Fruit fly (Drosophila melanogaster) whole organism, prepupa: ENCODE results near the gene CG18269.

Experiments used
- Blimp-1 ChIP-seq: fragments of 200-800 bp; sonication (Bioruptor generic); optimal IDR thresholded peaks from 3 replicates; lab custom pipeline; 2017; ENCODE audit warnings: missing biosample characterization, missing genetic modification characterization, mild to moderate bottlenecking, moderate library complexity, missing genetic modification reagents
- CG10631 ChIP-seq: fragments of 200-800 bp; sonication (Bioruptor generic); optimal IDR thresholded peaks from 2 replicates; lab custom pipeline; 2016; ENCODE audit warnings: missing biosample characterization, missing genetic modification characterization
- CG11294 ChIP-seq: fragments of 200-800 bp; sonication (Bioruptor generic); IDR thresholded peaks from 2 replicates; pipeline ENCODE4 v1.3.6; 2022; ENCODE audit warnings: missing biosample characterization, missing genetic modification characterization
- CG11762 ChIP-seq: fragments of 200-800 bp; sonication (Bioruptor generic); optimal IDR thresholded peaks from 3 replicates; lab custom pipeline; 2016; ENCODE audit warnings: missing biosample characterization, missing genetic modification characterization; ENCODE audit not compliant: insufficient read depth
- CG11902 ChIP-seq: fragments of 200-800 bp; sonication (Bioruptor generic); optimal IDR thresholded peaks from 3 replicates; lab custom pipeline; 2016; ENCODE audit warnings: missing biosample characterization, missing genetic modification characterization
- CG1621 ChIP-seq: fragments of 200-800 bp; sonication (Bioruptor generic); optimal IDR thresholded peaks from 3 replicates; lab custom pipeline; 2018; ENCODE audit warnings: missing biosample characterization, mild to moderate bottlenecking, missing genetic modification characterization
- CG16779 ChIP-seq: fragments of 200-800 bp; sonication (Bioruptor generic); optimal IDR thresholded peaks from 3 replicates; lab custom pipeline; 2017; ENCODE audit warnings: missing biosample characterization, mild to moderate bottlenecking, missing genetic modification characterization
- CG3032 ChIP-seq: fragments of 200-800 bp; optimal IDR thresholded peaks from 2 replicates; lab custom pipeline; 2019; ENCODE audit warnings: missing biosample characterization, mild to moderate bottlenecking, missing genetic modification characterization, moderate library complexity
- CG31627 ChIP-seq: fragments of 200-800 bp; sonication (Bioruptor generic); optimal IDR thresholded peaks from 3 replicates; lab custom pipeline; 2016; ENCODE audit warnings: missing biosample characterization, missing genetic modification characterization
- CG4318 ChIP-seq: fragments of 200-800 bp; sonication (Bioruptor generic); optimal IDR thresholded peaks from 3 replicates; lab custom pipeline; 2017; ENCODE audit warnings: missing biosample characterization, mild to moderate bottlenecking, missing genetic modification characterization
- CG6163 ChIP-seq: fragments of 200-800 bp; sonication (Bioruptor generic); IDR thresholded peaks from 3 replicates; pipeline ENCODE4 v1.3.6; 2022; ENCODE audit warnings: missing biosample characterization, missing genetic modification characterization
- CG6276 ChIP-seq: fragments of 200-800 bp; sonication (Bioruptor generic); optimal IDR thresholded peaks from 2 replicates; lab custom pipeline; 2017; ENCODE audit warnings: missing biosample characterization, mild to moderate bottlenecking, missing genetic modification characterization
- CG6792 ChIP-seq: fragments of 200-800 bp; sonication (Bioruptor generic); optimal IDR thresholded peaks from 3 replicates; lab custom pipeline; 2016; ENCODE audit warnings: missing biosample characterization, missing genetic modification characterization
- CG6808 ChIP-seq: fragments of 200-800 bp; sonication (Bioruptor generic); optimal IDR thresholded peaks from 3 replicates; lab custom pipeline; 2017; ENCODE audit warnings: missing biosample characterization, missing genetic modification characterization, mild to moderate bottlenecking, moderate library complexity, missing genetic modification reagents
- CG6854 ChIP-seq: fragments of 200-800 bp; sonication (Bioruptor generic); optimal IDR thresholded peaks from 2 replicates; lab custom pipeline; 2017; ENCODE audit warnings: missing biosample characterization, mild to moderate bottlenecking, missing genetic modification characterization
- CG9139 ChIP-seq: fragments of 200-800 bp; sonication (Bioruptor generic); optimal IDR thresholded peaks from 3 replicates; lab custom pipeline; 2017; ENCODE audit warnings: missing biosample characterization, mild to moderate bottlenecking, missing genetic modification characterization
- Eip75B ChIP-seq: fragments of 200-800 bp; sonication (Bioruptor generic); optimal IDR thresholded peaks from 3 replicates; lab custom pipeline; 2016; ENCODE audit warnings: missing biosample characterization, missing genetic modification characterization
- Eip78C ChIP-seq: fragments of 200-800 bp; sonication (Bioruptor generic); peaks from one replicate; lab custom pipeline; 2016; ENCODE audit warnings: missing biosample characterization, missing genetic modification characterization
- Eip93F ChIP-seq: fragments of 200-800 bp; sonication (Bioruptor generic); optimal IDR thresholded peaks from 2 replicates; lab custom pipeline; 2016; ENCODE audit warnings: missing biosample characterization, mild to moderate bottlenecking, missing genetic modification characterization
- Ets21C ChIP-seq: fragments of 200-800 bp; sonication (Bioruptor generic); optimal IDR thresholded peaks from 3 replicates; lab custom pipeline; 2016; ENCODE audit warnings: missing biosample characterization, missing genetic modification characterization
- Ets96B ChIP-seq: fragments of 200-800 bp; optimal IDR thresholded peaks from 2 replicates; lab custom pipeline; 2019; ENCODE audit warnings: missing biosample characterization, mild to moderate bottlenecking, missing genetic modification characterization, moderate library complexity
- Hr38 ChIP-seq: sonication (Bioruptor generic); optimal IDR thresholded peaks from 2 replicates; lab custom pipeline; 2016; ENCODE audit warnings: missing biosample characterization, missing genetic modification characterization
- Hr39 ChIP-seq: fragments of 200-800 bp; sonication (Bioruptor generic); optimal IDR thresholded peaks from 2 replicates; lab custom pipeline; 2016; ENCODE audit warnings: missing biosample characterization, missing genetic modification characterization
- Hr4 ChIP-seq: fragments of 200-800 bp; sonication (Bioruptor generic); optimal IDR thresholded peaks from 3 replicates; lab custom pipeline; 2016; ENCODE audit warnings: missing biosample characterization, missing genetic modification characterization
- Met ChIP-seq: fragments of 200-800 bp; sonication (Bioruptor generic); optimal IDR thresholded peaks from 3 replicates; lab custom pipeline; 2016; ENCODE audit warnings: missing biosample characterization, missing genetic modification characterization
- OdsH ChIP-seq: fragments of 200-800 bp; sonication (Bioruptor generic); optimal IDR thresholded peaks from 3 replicates; lab custom pipeline; 2016; ENCODE audit warnings: missing biosample characterization, missing genetic modification characterization
- Smox ChIP-seq: fragments of 200-800 bp; sonication (Bioruptor generic); optimal IDR thresholded peaks from 3 replicates; lab custom pipeline; 2016; ENCODE audit warnings: missing biosample characterization, missing genetic modification characterization
- Sox102F ChIP-seq: fragments of 200-800 bp; sonication (Bioruptor generic); optimal IDR thresholded peaks from 2 replicates; lab custom pipeline; 2016; ENCODE audit warnings: missing biosample characterization, mild to moderate bottlenecking, missing genetic modification characterization
- achi ChIP-seq: fragments of 200-800 bp; sonication (Bioruptor generic); optimal IDR thresholded peaks from 3 replicates; lab custom pipeline; 2016; ENCODE audit warnings: missing biosample characterization, missing genetic modification characterization
- cyc ChIP-seq: fragments of 200-800 bp; sonication (Bioruptor generic); optimal IDR thresholded peaks from 3 replicates; lab custom pipeline; 2016; ENCODE audit warnings: missing biosample characterization, missing genetic modification characterization
- dac ChIP-seq: fragments of 200-800 bp; sonication (Bioruptor generic); optimal IDR thresholded peaks from 2 replicates; lab custom pipeline; 2017; ENCODE audit warnings: missing biosample characterization, mild to moderate bottlenecking, missing genetic modification characterization
- dsx ChIP-seq: fragments of 200-800 bp; optimal IDR thresholded peaks from 3 replicates; lab custom pipeline; 2019; ENCODE audit warnings: missing biosample characterization, mild to moderate bottlenecking, missing genetic modification characterization, moderate library complexity; ENCODE audit not compliant: poor library complexity, severe bottlenecking
- eg ChIP-seq: fragments of 200-800 bp; sonication (Bioruptor generic); IDR thresholded peaks from 3 replicates; pipeline ENCODE4 v1.3.6; 2022; ENCODE audit warnings: missing biosample characterization, missing genetic modification characterization
- esn ChIP-seq: fragments of 200-800 bp; sonication (Bioruptor generic); optimal IDR thresholded peaks from 2 replicates; lab custom pipeline; 2016; ENCODE audit warnings: missing biosample characterization, mild to moderate bottlenecking, missing genetic modification characterization, moderate library complexity
- fd59A ChIP-seq: fragments of 200-800 bp; sonication (Bioruptor generic); optimal IDR thresholded peaks from 2 replicates; lab custom pipeline; 2017; ENCODE audit warnings: missing biosample characterization, mild to moderate bottlenecking, missing genetic modification characterization, missing genetic modification reagents
- fd85E ChIP-seq: fragments of 200-800 bp; sonication (Bioruptor generic); optimal IDR thresholded peaks from 3 replicates; lab custom pipeline; 2016; ENCODE audit warnings: missing biosample characterization, missing genetic modification characterization
- lz ChIP-seq: fragments of 200-800 bp; sonication (Bioruptor generic); optimal IDR thresholded peaks from 3 replicates; lab custom pipeline; 2016; ENCODE audit warnings: missing biosample characterization, missing genetic modification characterization
- pdm3 ChIP-seq: fragments of 200-800 bp; sonication (Bioruptor generic); optimal IDR thresholded peaks from 3 replicates; lab custom pipeline; 2016; ENCODE audit warnings: missing biosample characterization, missing genetic modification characterization
- salr ChIP-seq, 2 experiments: fragments of 200-800 bp; sonication (Bioruptor generic); optimal IDR thresholded peaks; 3 replicates each; lab custom pipeline; 2016 to 2018; ENCODE audit warnings: missing biosample characterization in 2 of 2, missing genetic modification characterization in 2 of 2, mild to moderate bottlenecking in 1 of 2
- spab ChIP-seq: fragments of 200-800 bp; sonication (Bioruptor generic); optimal IDR thresholded peaks from 2 replicates; lab custom pipeline; 2017; ENCODE audit warnings: missing biosample characterization, mild to moderate bottlenecking, missing genetic modification characterization, missing genetic modification reagents
- ss ChIP-seq, 2 experiments: fragments of 200-800 bp; sonication (Bioruptor generic); optimal IDR thresholded peaks; 2 replicates in 1 of 2; 3 replicates in 1 of 2; lab custom pipeline; 2017 to 2018; ENCODE audit warnings: mild to moderate bottlenecking in 2 of 2, missing biosample characterization in 2 of 2, missing genetic modification characterization in 2 of 2, moderate library complexity in 1 of 2
- svp ChIP-seq: fragments of 200-800 bp; sonication (Bioruptor generic); peaks from one replicate; lab custom pipeline; 2016; ENCODE audit warnings: missing biosample characterization, missing genetic modification characterization
- topi ChIP-seq: fragments of 200-800 bp; sonication (Bioruptor generic); optimal IDR thresholded peaks from 3 replicates; lab custom pipeline; 2016; ENCODE audit warnings: missing biosample characterization, missing genetic modification characterization
- vri ChIP-seq: fragments of 200-800 bp; sonication (Bioruptor generic); optimal IDR thresholded peaks from 3 replicates; lab custom pipeline; 2016; ENCODE audit warnings: missing biosample characterization, mild to moderate bottlenecking, missing genetic modification characterization

The CG18269 gene

dm6 chr2L:5551538-5551937 lies at the start of gene CG18269:
Gene CG18269, plus strand, starts transcription at chr2L:5551838.
- TF ChIP-seq CG3032 (tag; lab: Kevin White, UChicago) (no peak), cyc (no peak), CG1621 (tag; lab: Kevin White, UChicago) (no peak), achi (no peak), CG6808 (GFP tag; lab: Kevin White, UChicago) (no peak), fd85E (no peak), fd59A (GFP tag; lab: Kevin White, UChicago) (no peak), OdsH (no peak), CG6792 (GFP tag; lab: Kevin White, UChicago) (no peak), Blimp-1 (GFP tag; lab: Kevin White, UChicago) (no peak), Eip78C (no peak), dsx (no peak), Met (GFP tag; lab: Kevin White, UChicago) (no peak), ss (GFP tag; optimal IDR thresholded peaks at IDR 0.05; lab: Kevin White, UChicago) (no peak)

dm6 chr2L:5502868-5503267 lies 48.8 kb upstream of the CG18269 start:
- no peak for TF ChIP-seq Hr4 (GFP tag; lab: Kevin White, UChicago)
- TF ChIP-seq CG11294: no peak
- no peak for TF ChIP-seq CG16779 (tag; lab: Kevin White, UChicago)
- no peak for TF ChIP-seq Eip75B (GFP tag; lab: Kevin White, UChicago)
- TF ChIP-seq dsx: no peak
- no peak for TF ChIP-seq cyc
- no peak for TF ChIP-seq salr (GFP tag; optimal IDR thresholded peaks at IDR 0.05; lab: Kevin White, UChicago)

DNA sequence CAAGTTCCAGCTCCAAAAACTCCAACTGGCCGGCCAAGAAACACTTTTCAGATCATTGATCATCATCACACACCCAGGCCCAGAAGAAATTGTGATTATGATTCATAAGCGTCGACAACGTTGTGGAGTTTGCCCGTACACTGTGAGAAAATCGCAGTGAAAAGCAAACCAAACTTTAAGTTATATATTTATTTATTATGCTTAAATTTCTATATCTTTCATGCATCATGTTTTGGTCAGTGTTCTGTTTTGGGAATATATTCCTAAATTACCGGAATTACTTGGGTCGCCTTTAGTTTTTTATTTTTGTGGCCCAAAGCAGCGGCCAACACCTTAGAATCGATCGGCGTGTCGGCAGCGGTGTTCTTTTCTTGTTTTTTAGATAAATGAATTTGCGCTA lies 46.5 kb upstream of the CG18269 start:
- TF ChIP-seq Sox102F (GFP tag; lab: Kevin White, UChicago) (peak; percentile 44), Eip78C (peak; percentile 51), OdsH (peak; percentile 33), CG6163 (GFP tag; lab: Robert Waterston, UW) (no peak), CG6854 (no peak), CG11762 (GFP tag; lab: Kevin White, UChicago) (no peak), ss (GFP tag; optimal IDR thresholded peaks at IDR 0.05; lab: Kevin White, UChicago) (no peak), CG16779 (tag; lab: Kevin White, UChicago) (no peak), Hr38 (GFP tag; lab: Kevin White, UChicago) (no peak), lz (GFP tag; lab: Kevin White, UChicago) (peak; percentile 21), CG11294 (no peak), CG10631 (GFP tag; lab: Kevin White, UChicago) (peak; percentile 35), esn (peak; percentile 58), eg (GFP tag; lab: Robert Waterston, UW) (no peak), CG6276 (no peak), CG3032 (tag; lab: Kevin White, UChicago) (no peak), CG6808 (GFP tag; lab: Kevin White, UChicago) (no peak), CG11902 (GFP tag; lab: Kevin White, UChicago) (no peak), Hr39 (no peak), Met (GFP tag; lab: Kevin White, UChicago) (peak; percentile 41), salr (GFP tag; optimal IDR thresholded peaks at IDR 0.05; lab: Kevin White, UChicago) (no peak), cyc (no peak), CG4318 (GFP tag; lab: Kevin White, UChicago) (no peak), svp (peak; percentile 59), dac (GFP tag; lab: Kevin White, UChicago) (no peak), CG1621 (tag; lab: Kevin White, UChicago) (no peak), Ets96B (tag; lab: Kevin White, UChicago) (no peak), topi (peak; percentile 17), dsx (no peak), Ets21C (GFP tag; lab: Kevin White, UChicago) (no peak), pdm3 (peak; percentile 24), Smox (GFP tag; lab: Kevin White, UChicago) (peak; percentile 3), CG31627 (GFP tag; lab: Kevin White, UChicago) (peak; percentile 23), Eip93F (GFP tag; lab: Kevin White, UChicago) (no peak), spab (GFP tag; lab: Kevin White, UChicago) (no peak), CG9139 (no peak), vri (GFP tag; lab: Kevin White, UChicago) (peak; percentile 34)
